Fruit fly (Drosophila melanogaster): ENCODE data around the gene CG17294.

The CG17294 gene

DNA sequence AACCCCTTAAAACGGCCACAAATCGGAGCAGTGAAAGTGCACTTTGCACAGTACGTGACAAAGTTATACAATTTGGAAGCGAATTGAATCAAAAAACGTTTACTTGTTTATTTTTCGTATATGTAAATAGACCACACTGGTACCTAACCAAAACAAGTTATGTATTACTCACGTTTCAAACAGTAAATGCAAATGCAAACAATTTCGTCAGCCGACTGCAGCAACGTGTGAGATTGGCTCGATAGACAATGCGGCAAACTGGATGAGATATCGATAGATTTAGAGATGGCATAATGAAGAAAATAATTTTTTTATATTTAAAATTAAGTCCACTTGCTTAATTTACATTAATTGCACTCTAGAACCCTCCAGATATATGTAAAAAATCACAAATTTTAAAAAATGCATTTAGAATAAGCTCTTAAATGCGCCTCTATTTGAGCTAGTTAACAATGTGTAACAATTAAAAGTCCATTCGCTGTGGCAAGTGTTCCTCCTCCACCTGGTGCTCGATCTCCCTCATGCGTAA is 4.7 kb downstream of the CG17294 start, which contains the start of gene AlaRS (continued):
- TF ChIP-seq CG17829 (tag; optimal IDR thresholded peaks at IDR 0.05) (peak; percentile 67), CG8478 (optimal IDR thresholded peaks at IDR 0.05) (no peak), CG9727 (GFP tag; optimal IDR thresholded peaks at IDR 0.05) (peak; percentile 8), CG6254 (GFP tag; optimal IDR thresholded peaks at IDR 0.05) (peak; percentile 40), ATbp (GFP tag; optimal IDR thresholded peaks at IDR 0.05) (peak; percentile 44), bigmax (GFP tag; optimal IDR thresholded peaks at IDR 0.05) (peak; percentile 68), CG4820 (GFP tag; optimal IDR thresholded peaks at IDR 0.05) (peak; percentile 17), CG10431 (GFP tag; optimal IDR thresholded peaks at IDR 0.05) (no peak), CG43689 (GFP tag; IDR thresholded peaks at IDR 0.05) (no peak), CG3163 (GFP tag; optimal IDR thresholded peaks at IDR 0.05) (no peak), CHES-1-like (GFP tag; optimal IDR thresholded peaks at IDR 0.05) (no peak), CG8359 (GFP tag; optimal IDR thresholded peaks at IDR 0.05; ENCODE audit: borderline replicate concordance) (no peak), CG2129 (GFP tag; IDR thresholded peaks at IDR 0.05; ENCODE audit: partially characterized antibody) (peak; percentile 35), CG14014 (GFP tag; IDR thresholded peaks at IDR 0.05) (no peak), CG1832 (GFP tag; optimal IDR thresholded peaks at IDR 0.05) (no peak), CG18262 (tag; optimal IDR thresholded peaks at IDR 0.05) (peak; percentile 53), shn (GFP tag; optimal IDR thresholded peaks at IDR 0.05) (no peak), HLHmδ (GFP tag; optimal IDR thresholded peaks at IDR 0.05) (no peak), CG11504 (tag; optimal IDR thresholded peaks at IDR 0.05) (peak; percentile 42), Lim3 (GFP tag; IDR thresholded peaks at IDR 0.05) (no peak), HLH4C (GFP tag; IDR thresholded peaks at IDR 0.05; ENCODE audit: partially characterized antibody) (peak; percentile 66), nmo (GFP tag; optimal IDR thresholded peaks at IDR 0.05) (peak; percentile 41), CG11560 (tag; IDR thresholded peaks at IDR 0.05) (no peak), zen2 (GFP tag; IDR thresholded peaks at IDR 0.05; ENCODE audit: partially characterized antibody) (peak; percentile 59; the same call in 1 of the 3 replicates), sens (GFP tag) (peak; percentile 88), sens-2 (GFP tag; IDR thresholded peaks at IDR 0.05) (no peak), toy (GFP tag; IDR thresholded peaks at IDR 0.05) (no peak), CG10209 (GFP tag; optimal IDR thresholded peaks at IDR 0.05) (peak; percentile 31), sna (GFP tag; IDR thresholded peaks at IDR 0.05; ENCODE audit: partially characterized antibody) (peak; percentile 75), CG6175 (GFP tag; IDR thresholded peaks at IDR 0.05) (no peak), CG30431 (GFP tag; optimal IDR thresholded peaks at IDR 0.05) (no peak), Elba2 (GFP tag; optimal IDR thresholded peaks at IDR 0.05) (no peak), CG2120 (GFP tag; optimal IDR thresholded peaks at IDR 0.05) (peak; percentile 66), Neu2 (GFP tag; optimal IDR thresholded peaks at IDR 0.05; ENCODE audit: borderline replicate concordance) (no peak), PHDP (tag; optimal IDR thresholded peaks at IDR 0.05) (peak; percentile 47), CG16815 (GFP tag; optimal IDR thresholded peaks at IDR 0.05) (no peak), gfzf (GFP tag; optimal IDR thresholded peaks at IDR 0.05) (no peak), usp (GFP tag; optimal IDR thresholded peaks at IDR 0.05) (no peak), hth (optimal IDR thresholded peaks at IDR 0.05) (no peak), E2f2 (GFP tag; IDR thresholded peaks at IDR 0.05) (peak; percentile 53; the same call in 1 of the 2 replicates), CG1647 (GFP tag; optimal IDR thresholded peaks at IDR 0.05) (no peak), pzg (GFP tag; optimal IDR thresholded peaks at IDR 0.05) (peak; percentile 36), tx (GFP tag; optimal IDR thresholded peaks at IDR 0.05) (no peak), ttk (GFP tag; IDR thresholded peaks at IDR 0.05) (no peak), lbe (GFP tag; optimal IDR thresholded peaks at IDR 0.05) (peak; percentile 70), kni (GFP tag; optimal IDR thresholded peaks at IDR 0.05) (peak; percentile 58), al (GFP tag; IDR thresholded peaks at IDR 0.05) (no peak), CG15479 (GFP tag; optimal IDR thresholded peaks at IDR 0.05) (no peak), insv (GFP tag; optimal IDR thresholded peaks at IDR 0.05) (no peak), Nf-YC (tag; optimal IDR thresholded peaks at IDR 0.05) (peak; percentile 40), fd3F (GFP tag; optimal IDR thresholded peaks at IDR 0.05) (no peak)
